Worm (Caenorhabditis elegans): Measurements from ENCODE around the gene M01B2.13.

- TF ChIP-seq nhr-80 (tag; optimal IDR thresholded peaks at IDR 0.05) (no peak), attf-6 (GFP tag; IDR thresholded peaks at IDR 0.05) (no peak), sea-2 (GFP tag; IDR thresholded peaks at IDR 0.05) (no peak), egl-44 (GFP tag; IDR thresholded peaks at IDR 0.05) (no peak), nhr-90 (tag; optimal IDR thresholded peaks at IDR 0.05) (no peak), unc-62 (GFP tag; optimal IDR thresholded peaks at IDR 0.05) (no peak), lin-35 (GFP tag; optimal IDR thresholded peaks at IDR 0.05) (no peak), aptf-2 (GFP tag; conservative IDR thresholded peaks at IDR 0.05) (no peak), ceh-58 (GFP tag; IDR thresholded peaks at IDR 0.05) (no peak), lin-54 (GFP tag; optimal IDR thresholded peaks at IDR 0.05) (no peak), ztf-18 (tag; optimal IDR thresholded peaks at IDR 0.05) (no peak), F22D6.2 (tag; optimal IDR thresholded peaks at IDR 0.05) (no peak), ama-1 (optimal IDR thresholded peaks at IDR 0.05) (no peak), ama-1 (GFP tag; optimal IDR thresholded peaks at IDR 0.05) (no peak)
Observed at ce11 chrV:15232200-15232599, 33.5 kb downstream of the M01B2.13 start, which contains the start of gene srw-13.
